Worm (Caenorhabditis elegans) whole organism, L1 larva: ENCODE data around the gene C18G1.8.
A peak's percentile ranks its signal among the peaks of the same experiment; 100 is the strongest.

ENCODE experiments used
- C04F5.9 ChIP-seq: sonication (generic microtip); optimal IDR thresholded peaks from 2 replicates; lab custom pipeline; 2016; ENCODE audit warnings: missing genetic modification characterization, missing compliant biosample characterization
- C16A3.4 ChIP-seq: fragments of 150-350 bp; optimal IDR thresholded peaks from 2 replicates; lab custom pipeline; 2014; ENCODE audit warnings: missing biosample characterization, missing genetic modification characterization
- aha-1 ChIP-seq: fragments of 150-350 bp; optimal IDR thresholded peaks from 2 replicates; lab custom pipeline; 2014; ENCODE audit warnings: missing biosample characterization, missing genetic modification characterization
- alr-1 ChIP-seq: fragments of 200-800 bp; sonication (Bioruptor generic); optimal IDR thresholded peaks from 2 replicates; lab custom pipeline; 2018; ENCODE audit warnings: borderline replicate concordance, mild to moderate bottlenecking, missing genetic modification characterization, missing compliant biosample characterization
- aly-2 ChIP-seq: fragments of 150-350 bp; optimal IDR thresholded peaks from 2 replicates; lab custom pipeline; 2014; ENCODE audit warnings: missing biosample characterization, missing genetic modification characterization
- ama-1 ChIP-seq: fragments of 150-350 bp; optimal IDR thresholded peaks from 2 replicates; lab custom pipeline; 2014
- blmp-1 ChIP-seq: fragments of 150-350 bp; optimal IDR thresholded peaks from 2 replicates; lab custom pipeline; 2014; ENCODE audit warnings: missing biosample characterization, missing genetic modification characterization
- ceh-88 ChIP-seq: fragments of 200-800 bp; sonication (Bioruptor generic); IDR thresholded peaks from 2 replicates; pipeline ENCODE4 v1.3.6; 2022; ENCODE audit warnings: missing genetic modification characterization, missing compliant biosample characterization
- ceh-90 ChIP-seq: sonication (generic microtip); optimal IDR thresholded peaks from 2 replicates; lab custom pipeline; 2016; ENCODE audit warnings: missing genetic modification characterization, missing compliant biosample characterization
- dpl-1 ChIP-seq, 3 experiments: fragments of 150-350 bp in 2 of 3; sonication (generic microtip) in 1 of 3; optimal IDR thresholded peaks; 2 replicates each; lab custom pipeline; 2014 to 2017; ENCODE audit warnings: missing biosample characterization in 3 of 3, missing genetic modification characterization in 3 of 3, missing genetic modification reagents in 3 of 3
- dsc-1 ChIP-seq: sonication (generic microtip); optimal IDR thresholded peaks from 2 replicates; lab custom pipeline; 2016; ENCODE audit warnings: mild to moderate bottlenecking, missing genetic modification characterization, missing compliant biosample characterization
- efl-1 ChIP-seq, 4 experiments: fragments of 150-350 bp; optimal IDR thresholded peaks in 3 of 4; peaks in 1 of 4; 1 replicate in 1 of 4; 2 replicates in 3 of 4; lab custom pipeline; 2014; ENCODE audit warnings: missing biosample characterization in 2 of 4, missing genetic modification characterization in 2 of 4, missing genetic modification reagents in 2 of 4
- egl-13 ChIP-seq: sonication (generic microtip); optimal IDR thresholded peaks from 2 replicates; lab custom pipeline; 2016; ENCODE audit warnings: missing genotype, missing genetic modification reagents, missing genetic modification characterization, missing compliant biosample characterization
- elt-2 ChIP-seq: sonication (generic microtip); optimal IDR thresholded peaks from 2 replicates; lab custom pipeline; 2016; ENCODE audit warnings: missing genetic modification characterization, mild to moderate bottlenecking, inconsistent platforms, missing compliant biosample characterization, missing genetic modification reagents
- ets-5 ChIP-seq: fragments of 200-800 bp; sonication (Bioruptor generic); IDR thresholded peaks from 2 replicates; pipeline ENCODE4 v1.3.6; 2022; ENCODE audit warnings: missing genetic modification characterization, missing compliant biosample characterization
- fkh-10 ChIP-seq: sonication (generic microtip); optimal IDR thresholded peaks from 2 replicates; lab custom pipeline; 2017; ENCODE audit warnings: missing biosample characterization, missing genetic modification reagents, missing genetic modification characterization
- fkh-8 ChIP-seq: sonication (generic microtip); optimal IDR thresholded peaks from 2 replicates; lab custom pipeline; 2016; ENCODE audit warnings: mild to moderate bottlenecking, missing genetic modification characterization, missing compliant biosample characterization
- fos-1 ChIP-seq: fragments of 150-350 bp; optimal IDR thresholded peaks from 2 replicates; lab custom pipeline; 2014; ENCODE audit warnings: missing biosample characterization, missing genetic modification characterization
- grh-1 ChIP-seq: fragments of 200-800 bp; sonication (Bioruptor generic); IDR thresholded peaks from 2 replicates; pipeline ENCODE4 v1.3.6; 2022; ENCODE audit warnings: missing genetic modification reagents, missing genetic modification characterization, missing compliant biosample characterization
- hlh-4 ChIP-seq: sonication (generic microtip); optimal IDR thresholded peaks from 2 replicates; lab custom pipeline; 2016; ENCODE audit warnings: mild to moderate bottlenecking, missing genetic modification characterization, missing compliant biosample characterization
- hpl-2 ChIP-seq: fragments of 150-350 bp; optimal IDR thresholded peaks from 2 replicates; lab custom pipeline; 2014; ENCODE audit warnings: missing biosample characterization, missing genetic modification reagents, missing genetic modification characterization
- irx-1 ChIP-seq: sonication (generic microtip); optimal IDR thresholded peaks from 2 replicates; lab custom pipeline; 2016; ENCODE audit warnings: missing genetic modification characterization, missing compliant biosample characterization
- isw-1 ChIP-seq: fragments of 200-800 bp; sonication (Bioruptor generic); IDR thresholded peaks from 2 replicates; pipeline ENCODE4 v1.3.6; 2022; ENCODE audit warnings: missing genetic modification characterization, missing compliant biosample characterization
- lin-13 ChIP-seq: fragments of 150-350 bp; optimal IDR thresholded peaks from 2 replicates; lab custom pipeline; 2014; ENCODE audit warnings: missing biosample characterization, missing genetic modification reagents, missing genetic modification characterization
- lir-3 ChIP-seq: sonication (generic microtip); optimal IDR thresholded peaks from 2 replicates; lab custom pipeline; 2016; ENCODE audit warnings: mild to moderate bottlenecking, missing genetic modification characterization, moderate library complexity, missing compliant biosample characterization; ENCODE audit not compliant: poor library complexity
- lsy-2 ChIP-seq, 2 experiments: fragments of 150-350 bp; optimal IDR thresholded peaks; 2 replicates each; lab custom pipeline; 2014; ENCODE audit warnings: missing biosample characterization in 2 of 2, missing genetic modification characterization in 2 of 2
- mef-2 ChIP-seq: fragments of 150-350 bp; optimal IDR thresholded peaks from 2 replicates; lab custom pipeline; 2014; ENCODE audit warnings: missing biosample characterization, missing genetic modification characterization
- nhr-11 ChIP-seq: fragments of 150-350 bp; optimal IDR thresholded peaks from 2 replicates; lab custom pipeline; 2014; ENCODE audit warnings: missing biosample characterization, missing genetic modification characterization
- nhr-19 ChIP-seq: fragments of 200-800 bp; sonication (Bioruptor generic); conservative IDR thresholded peaks from 2 replicates; pipeline ENCODE4 v1.3.6; 2022; ENCODE audit warnings: missing genetic modification characterization, missing compliant biosample characterization
- nhr-20 ChIP-seq: sonication (generic microtip); optimal IDR thresholded peaks from 2 replicates; lab custom pipeline; 2016; ENCODE audit warnings: mild to moderate bottlenecking, missing genetic modification characterization, missing compliant biosample characterization
- nhr-237 ChIP-seq: fragments of 150-350 bp; optimal IDR thresholded peaks from 2 replicates; lab custom pipeline; 2014; ENCODE audit warnings: missing biosample characterization, missing genetic modification characterization
- nhr-28 ChIP-seq: fragments of 150-350 bp; optimal IDR thresholded peaks from 2 replicates; lab custom pipeline; 2014; ENCODE audit warnings: missing biosample characterization, missing genetic modification characterization
- nhr-47 ChIP-seq: sonication (generic microtip); optimal IDR thresholded peaks from 2 replicates; lab custom pipeline; 2016; ENCODE audit warnings: mild to moderate bottlenecking, missing genetic modification characterization, moderate library complexity, missing compliant biosample characterization
- nhr-77 ChIP-seq: fragments of 150-350 bp; optimal IDR thresholded peaks from 2 replicates; lab custom pipeline; 2014; ENCODE audit warnings: missing biosample characterization, missing genetic modification characterization
- nhr-84 ChIP-seq: sonication (generic microtip); optimal IDR thresholded peaks from 2 replicates; lab custom pipeline; 2017; ENCODE audit warnings: missing biosample characterization, missing genetic modification characterization
- nhr-85 ChIP-seq: sonication (generic microtip); peaks from one replicate; lab custom pipeline; 2016; ENCODE audit warnings: missing genetic modification characterization, inconsistent platforms, missing compliant biosample characterization
- pax-3 ChIP-seq: fragments of 200-800 bp; sonication (Bioruptor generic); optimal IDR thresholded peaks from 2 replicates; lab custom pipeline; 2018; ENCODE audit warnings: mild to moderate bottlenecking, missing genetic modification characterization, moderate library complexity, missing compliant biosample characterization
- pqm-1 ChIP-seq: sonication (generic microtip); optimal IDR thresholded peaks from 3 replicates; lab custom pipeline; 2017; ENCODE audit warnings: missing biosample characterization, missing genetic modification characterization
- rnt-1 ChIP-seq: sonication (generic microtip); optimal IDR thresholded peaks from 2 replicates; lab custom pipeline; 2016; ENCODE audit warnings: mild to moderate bottlenecking, missing genetic modification characterization, moderate library complexity, missing compliant biosample characterization
- snpc-4 ChIP-seq: fragments of 150-350 bp; optimal IDR thresholded peaks from 2 replicates; lab custom pipeline; 2014; ENCODE audit warnings: missing biosample characterization, missing genetic modification characterization
- sox-4 ChIP-seq: sonication (generic microtip); optimal IDR thresholded peaks from 2 replicates; lab custom pipeline; 2016; ENCODE audit warnings: missing genetic modification characterization, missing compliant biosample characterization
- sptf-1 ChIP-seq: fragments of 150-350 bp; optimal IDR thresholded peaks from 2 replicates; lab custom pipeline; 2014; ENCODE audit warnings: missing biosample characterization, missing genetic modification characterization
- swsn-7 ChIP-seq: sonication (generic microtip); optimal IDR thresholded peaks from 2 replicates; lab custom pipeline; 2016; ENCODE audit warnings: missing genetic modification characterization, missing compliant biosample characterization
- tbx-2 ChIP-seq: sonication (generic microtip); optimal IDR thresholded peaks from 2 replicates; lab custom pipeline; 2016; ENCODE audit warnings: missing genetic modification characterization, missing compliant biosample characterization
- tlp-1 ChIP-seq: fragments of 150-350 bp; optimal IDR thresholded peaks from 2 replicates; lab custom pipeline; 2014; ENCODE audit warnings: missing biosample characterization, missing genetic modification characterization
- unc-86 ChIP-seq: sonication (generic microtip); optimal IDR thresholded peaks from 2 replicates; lab custom pipeline; 2016; ENCODE audit warnings: missing genetic modification characterization, missing compliant biosample characterization
- unc-98 ChIP-seq: fragments of 200-800 bp; sonication (Bioruptor generic); IDR thresholded peaks from 2 replicates; pipeline ENCODE4 v1.3.6; 2022; ENCODE audit warnings: missing genetic modification characterization, missing compliant biosample characterization
- zip-4 ChIP-seq: fragments of 200-800 bp; sonication (Bioruptor generic); optimal IDR thresholded peaks from 2 replicates; lab custom pipeline; 2018; ENCODE audit warnings: mild to moderate bottlenecking, missing genetic modification characterization, moderate library complexity, missing compliant biosample characterization
- ztf-11 ChIP-seq, 2 experiments: sonication (generic microtip); optimal IDR thresholded peaks; 2 replicates each; lab custom pipeline; 2016 to 2017; ENCODE audit warnings: missing genetic modification characterization in 2 of 2, missing biosample characterization in 1 of 2, missing compliant biosample characterization in 1 of 2
- ztf-4 ChIP-seq: fragments of 150-350 bp; optimal IDR thresholded peaks from 2 replicates; lab custom pipeline; 2014; ENCODE audit warnings: missing biosample characterization, missing genetic modification characterization

Gene C18G1.8

ce11 chrV:4810653-4811052 is 44.3 kb upstream of the C18G1.8 start (continued):
- no peak for TF ChIP-seq ztf-11 (tag; optimal IDR thresholded peaks at IDR 0.05; lab: Kevin White, UChicago)
- TF ChIP-seq zip-4 (GFP tag; lab: Kevin White, UChicago), result no peak
- no peak for TF ChIP-seq grh-1
- no peak for TF ChIP-seq nhr-237 (tag; lab: Kevin White, UChicago)
- TF ChIP-seq ceh-90 (tag; lab: Kevin White, UChicago), result no peak
- no peak for TF ChIP-seq fos-1
- peak; percentile 44 for TF ChIP-seq dsc-1 (tag; lab: Kevin White, UChicago)
- TF ChIP-seq irx-1 (tag; lab: Kevin White, UChicago), result no peak
- no peak for TF ChIP-seq tlp-1 (tag; lab: Kevin White, UChicago)
- no peak for TF ChIP-seq unc-98 (GFP tag; lab: Robert Waterston, UW)
- TF ChIP-seq ets-5 (GFP tag; lab: Robert Waterston, UW), result no peak
- no peak for TF ChIP-seq ztf-4 (tag; lab: Kevin White, UChicago)
- TF ChIP-seq fkh-10 (GFP tag; lab: Kevin White, UChicago), result no peak
- TF ChIP-seq snpc-4 (tag; lab: Kevin White, UChicago), result no peak
- peak; percentile 42 for TF ChIP-seq swsn-7 (tag; lab: Kevin White, UChicago)
- peak; percentile 69 for TF ChIP-seq fkh-8 (tag; lab: Kevin White, UChicago)
- TF ChIP-seq pax-3 (tag; lab: Kevin White, UChicago), result no peak
- no peak for TF ChIP-seq sptf-1
- TF ChIP-seq ceh-88, result no peak
- TF ChIP-seq nhr-19 (GFP tag; lab: Robert Waterston, UW), result no peak; the same call in 1 of the 2 replicates
- no peak for TF ChIP-seq hlh-4 (tag; lab: Kevin White, UChicago)
- TF ChIP-seq nhr-11 (tag; lab: Kevin White, UChicago), result no peak
- no peak for TF ChIP-seq lir-3
- TF ChIP-seq C16A3.4 (tag; lab: Kevin White, UChicago), result no peak
- TF ChIP-seq ama-1 (lab: Kevin White, UChicago), result no peak
- no peak for TF ChIP-seq isw-1 (GFP tag; lab: Robert Waterston, UW)
- TF ChIP-seq nhr-28 (tag; lab: Kevin White, UChicago), result no peak
- TF ChIP-seq unc-86 (tag; lab: Kevin White, UChicago), result peak; percentile 19
- no peak for TF ChIP-seq elt-2 (tag; lab: Kevin White, UChicago)
- no peak for TF ChIP-seq C04F5.9
- no peak for TF ChIP-seq hpl-2 (GFP tag; lab: Kevin White, UChicago)
- no peak for TF ChIP-seq blmp-1 (tag; lab: Kevin White, UChicago)
- no peak for TF ChIP-seq nhr-77 (tag; lab: Kevin White, UChicago)
- TF ChIP-seq nhr-20 (tag; lab: Kevin White, UChicago), result peak; percentile 30
- peak; percentile 41 to 51 for TF ChIP-seq efl-1 (optimal IDR thresholded peaks at IDR 0.05; lab: Kevin White, UChicago)
- TF ChIP-seq efl-1 (GFP tag; optimal IDR thresholded peaks at IDR 0.05 in 1 of 2; lab: Kevin White, UChicago), result peak; percentile 42 to 80
- peak in 1 of 3 experiments; percentile 51 for TF ChIP-seq dpl-1 (GFP tag; optimal IDR thresholded peaks at IDR 0.05; lab: Kevin White, UChicago)
- peak in 1 of 2 experiments; percentile 65 for TF ChIP-seq lsy-2 (tag; optimal IDR thresholded peaks at IDR 0.05; lab: Kevin White, UChicago)
- TF ChIP-seq egl-13 (tag; lab: Kevin White, UChicago), result peak; percentile 32
- TF ChIP-seq sox-4, result no peak
- TF ChIP-seq lin-13 (GFP tag; lab: Kevin White, UChicago), result no peak
- peak; percentile 14 for TF ChIP-seq aly-2 (tag; lab: Kevin White, UChicago)
- no peak for TF ChIP-seq pqm-1 (tag; lab: Kevin White, UChicago)
- no peak for TF ChIP-seq nhr-84
- no peak for TF ChIP-seq aha-1 (tag; lab: Kevin White, UChicago)
- TF ChIP-seq alr-1 (tag; lab: Kevin White, UChicago), result no peak
- peak; percentile 21 for TF ChIP-seq nhr-47 (tag; lab: Kevin White, UChicago)
- no peak for TF ChIP-seq tbx-2
- no peak for TF ChIP-seq mef-2 (tag; lab: Kevin White, UChicago)
- TF ChIP-seq rnt-1 (tag; lab: Kevin White, UChicago), result no peak
- no peak for TF ChIP-seq nhr-85
